Fruit fly (Drosophila melanogaster) S2 (cell line): ENCODE measurements around the gene Tsp97E.

Source experiments
- CG8478 ChIP-seq: fragments of >200 bp; optimal IDR thresholded peaks from 2 replicates; lab custom pipeline; 2018
- CTCF ChIP-seq, 2 experiments: fragments of >200 bp; optimal IDR thresholded peaks; 2 replicates each; lab custom pipeline; 2018

dm6 chr3R:26958314-26958979 lies 6.2 kb downstream of the Tsp97E start, which contains the start of gene CG6330:
- TF ChIP-seq CG8478 (lab: Kevin White, UChicago) (no peak), CTCF (optimal IDR thresholded peaks at IDR 0.05; lab: Kevin White, UChicago) (no peak)
